Worm (Caenorhabditis elegans) whole organism, L1 larva: ENCODE data around the gene F44A6.3.

ENCODE experiments used
- C04F5.9 ChIP-seq: sonication (generic microtip); optimal IDR thresholded peaks from 2 replicates; lab custom pipeline; 2016; ENCODE audit warnings: missing genetic modification characterization, missing compliant biosample characterization
- C34B4.2 ChIP-seq: sonication (generic microtip); optimal IDR thresholded peaks from 2 replicates; lab custom pipeline; 2017; ENCODE audit warnings: mild to moderate bottlenecking, missing genetic modification characterization, missing compliant biosample characterization
- F16B12.6 ChIP-seq: fragments of 150-350 bp; optimal IDR thresholded peaks from 2 replicates; lab custom pipeline; 2014; ENCODE audit warnings: missing biosample characterization, missing genetic modification characterization
- aly-2 ChIP-seq: fragments of 150-350 bp; optimal IDR thresholded peaks from 2 replicates; lab custom pipeline; 2014; ENCODE audit warnings: missing biosample characterization, missing genetic modification characterization
- blmp-1 ChIP-seq: fragments of 150-350 bp; optimal IDR thresholded peaks from 2 replicates; lab custom pipeline; 2014; ENCODE audit warnings: missing biosample characterization, missing genetic modification characterization
- ceh-82 ChIP-seq, 3 experiments: fragments of 150-350 bp in 1 of 3; sonication (generic microtip) in 2 of 3; optimal IDR thresholded peaks; 2 replicates each; lab custom pipeline; 2014 to 2017; ENCODE audit warnings: missing biosample characterization in 3 of 3, missing genetic modification characterization in 3 of 3
- ceh-88 ChIP-seq: fragments of 200-800 bp; sonication (Bioruptor generic); IDR thresholded peaks from 2 replicates; pipeline ENCODE4 v1.3.6; 2022; ENCODE audit warnings: missing genetic modification characterization, missing compliant biosample characterization
- dpl-1 ChIP-seq, 3 experiments: fragments of 150-350 bp in 2 of 3; sonication (generic microtip) in 1 of 3; optimal IDR thresholded peaks; 2 replicates each; lab custom pipeline; 2014 to 2017; ENCODE audit warnings: missing biosample characterization in 3 of 3, missing genetic modification characterization in 3 of 3, missing genetic modification reagents in 3 of 3
- dsc-1 ChIP-seq: sonication (generic microtip); optimal IDR thresholded peaks from 2 replicates; lab custom pipeline; 2016; ENCODE audit warnings: mild to moderate bottlenecking, missing genetic modification characterization, missing compliant biosample characterization
- efl-1 ChIP-seq, 4 experiments: fragments of 150-350 bp; optimal IDR thresholded peaks in 3 of 4; peaks in 1 of 4; 1 replicate in 1 of 4; 2 replicates in 3 of 4; lab custom pipeline; 2014; ENCODE audit warnings: missing biosample characterization in 2 of 4, missing genetic modification characterization in 2 of 4, missing genetic modification reagents in 2 of 4
- efl-3 ChIP-seq: fragments of 200-800 bp; sonication (Bioruptor generic); optimal IDR thresholded peaks from 2 replicates; lab custom pipeline; 2018; ENCODE audit warnings: mild to moderate bottlenecking, missing genetic modification characterization, missing compliant biosample characterization
- egl-13 ChIP-seq: sonication (generic microtip); optimal IDR thresholded peaks from 2 replicates; lab custom pipeline; 2016; ENCODE audit warnings: missing genotype, missing genetic modification reagents, missing genetic modification characterization, missing compliant biosample characterization
- elt-3 ChIP-seq, 6 experiments: fragments of 150-350 bp in 1 of 6; sonication (generic microtip); optimal IDR thresholded peaks; 2 replicates each; lab custom pipeline; 2017 to 2018; ENCODE audit warnings: missing biosample characterization in 6 of 6, missing genetic modification characterization in 6 of 6, inconsistent platforms in 1 of 6
- ets-5 ChIP-seq: fragments of 200-800 bp; sonication (Bioruptor generic); IDR thresholded peaks from 2 replicates; pipeline ENCODE4 v1.3.6; 2022; ENCODE audit warnings: missing genetic modification characterization, missing compliant biosample characterization
- fkh-10 ChIP-seq: sonication (generic microtip); optimal IDR thresholded peaks from 2 replicates; lab custom pipeline; 2017; ENCODE audit warnings: missing biosample characterization, missing genetic modification reagents, missing genetic modification characterization
- fos-1 ChIP-seq: fragments of 150-350 bp; optimal IDR thresholded peaks from 2 replicates; lab custom pipeline; 2014; ENCODE audit warnings: missing biosample characterization, missing genetic modification characterization
- hlh-4 ChIP-seq: sonication (generic microtip); optimal IDR thresholded peaks from 2 replicates; lab custom pipeline; 2016; ENCODE audit warnings: mild to moderate bottlenecking, missing genetic modification characterization, missing compliant biosample characterization
- hpl-2 ChIP-seq: fragments of 150-350 bp; optimal IDR thresholded peaks from 2 replicates; lab custom pipeline; 2014; ENCODE audit warnings: missing biosample characterization, missing genetic modification reagents, missing genetic modification characterization
- isw-1 ChIP-seq: fragments of 200-800 bp; sonication (Bioruptor generic); IDR thresholded peaks from 2 replicates; pipeline ENCODE4 v1.3.6; 2022; ENCODE audit warnings: missing genetic modification characterization, missing compliant biosample characterization
- jun-1 ChIP-seq: fragments of 150-350 bp; optimal IDR thresholded peaks from 2 replicates; lab custom pipeline; 2014; ENCODE audit warnings: missing biosample characterization, missing genetic modification reagents, missing genetic modification characterization
- lin-39 ChIP-seq: fragments of 150-350 bp; optimal IDR thresholded peaks from 2 replicates; lab custom pipeline; 2014; ENCODE audit warnings: missing biosample characterization, missing genetic modification reagents, missing genetic modification characterization
- mab-9 ChIP-seq: fragments of 200-800 bp; sonication (Bioruptor generic); IDR thresholded peaks from 2 replicates; pipeline ENCODE4 v1.3.6; 2022; ENCODE audit warnings: missing genetic modification reagents, missing genetic modification characterization, missing compliant biosample characterization
- mdl-1 ChIP-seq, 2 experiments: fragments of 150-350 bp; optimal IDR thresholded peaks; 2 replicates each; lab custom pipeline; 2014 to 2017; ENCODE audit warnings: missing biosample characterization in 2 of 2, missing genetic modification characterization in 2 of 2, inconsistent platforms in 1 of 2
- nhr-19 ChIP-seq: fragments of 200-800 bp; sonication (Bioruptor generic); conservative IDR thresholded peaks from 2 replicates; pipeline ENCODE4 v1.3.6; 2022; ENCODE audit warnings: missing genetic modification characterization, missing compliant biosample characterization
- nhr-47 ChIP-seq: sonication (generic microtip); optimal IDR thresholded peaks from 2 replicates; lab custom pipeline; 2016; ENCODE audit warnings: mild to moderate bottlenecking, missing genetic modification characterization, moderate library complexity, missing compliant biosample characterization
- nhr-76 ChIP-seq: sonication (generic microtip); optimal IDR thresholded peaks from 2 replicates; lab custom pipeline; 2017; ENCODE audit warnings: missing biosample characterization, missing genetic modification characterization
- pag-3 ChIP-seq: sonication (generic microtip); optimal IDR thresholded peaks from 2 replicates; lab custom pipeline; 2017; ENCODE audit warnings: missing genetic modification characterization, mild to moderate bottlenecking, missing compliant biosample characterization, antibody characterized with exemption, borderline replicate concordance; ENCODE audit not compliant: insufficient read depth
- snpc-4 ChIP-seq: fragments of 150-350 bp; optimal IDR thresholded peaks from 2 replicates; lab custom pipeline; 2014; ENCODE audit warnings: missing biosample characterization, missing genetic modification characterization
- snu-23 ChIP-seq: sonication (generic microtip); optimal IDR thresholded peaks from 2 replicates; lab custom pipeline; 2016; ENCODE audit warnings: missing genetic modification characterization, missing compliant biosample characterization
- sup-37 ChIP-seq: fragments of 200-800 bp; sonication (Bioruptor generic); optimal IDR thresholded peaks from 2 replicates; lab custom pipeline; 2018; ENCODE audit warnings: mild to moderate bottlenecking, missing genetic modification characterization, missing compliant biosample characterization
- tbx-2 ChIP-seq: sonication (generic microtip); optimal IDR thresholded peaks from 2 replicates; lab custom pipeline; 2016; ENCODE audit warnings: missing genetic modification characterization, missing compliant biosample characterization
- tlp-1 ChIP-seq: fragments of 150-350 bp; optimal IDR thresholded peaks from 2 replicates; lab custom pipeline; 2014; ENCODE audit warnings: missing biosample characterization, missing genetic modification characterization
- unc-62 ChIP-seq: fragments of 150-350 bp; optimal IDR thresholded peaks from 2 replicates; lab custom pipeline; 2014; ENCODE audit warnings: missing biosample characterization, missing genetic modification reagents, missing genetic modification characterization
- zag-1 ChIP-seq: fragments of 150-350 bp; optimal IDR thresholded peaks from 2 replicates; lab custom pipeline; 2014; ENCODE audit warnings: missing biosample characterization, missing genetic modification characterization
- zip-4 ChIP-seq: fragments of 200-800 bp; sonication (Bioruptor generic); optimal IDR thresholded peaks from 2 replicates; lab custom pipeline; 2018; ENCODE audit warnings: mild to moderate bottlenecking, missing genetic modification characterization, moderate library complexity, missing compliant biosample characterization

The F44A6.3 gene

DNA sequence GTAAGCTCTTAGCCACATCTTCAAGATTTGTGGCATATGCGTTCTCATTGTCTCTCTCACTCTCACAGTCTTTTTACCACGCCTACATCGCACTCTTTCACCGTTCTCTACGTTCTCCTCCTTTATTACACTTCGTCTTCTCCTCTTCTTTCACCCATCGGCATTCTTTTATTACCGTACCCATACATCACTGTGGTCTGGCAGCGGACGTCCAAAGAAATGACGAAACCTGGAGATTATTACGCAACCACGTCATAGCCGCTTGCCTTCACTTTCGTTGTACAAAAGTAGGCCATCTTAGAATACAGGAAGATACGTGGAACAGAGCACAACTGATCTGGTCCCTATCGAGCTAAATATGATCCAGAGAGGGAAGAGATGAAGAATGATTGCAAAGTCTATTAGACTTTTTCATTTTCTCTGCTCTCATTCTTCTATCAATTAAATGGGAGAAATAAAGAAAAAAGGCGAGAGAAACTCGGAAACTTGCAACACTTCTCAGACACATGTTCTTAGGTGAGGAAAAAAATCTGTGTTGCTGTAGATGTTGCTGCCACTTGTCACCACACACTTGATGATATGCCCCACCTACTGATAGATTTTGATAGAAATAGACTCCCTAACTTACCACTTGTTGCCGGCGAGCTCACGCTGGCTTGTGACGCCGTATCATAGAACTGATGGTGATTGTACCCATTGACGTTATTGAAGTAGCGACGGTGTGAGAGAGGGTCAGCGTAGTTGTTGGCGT is 8.1 kb upstream of the F44A6.3 start (continued):
- TF ChIP-seq mdl-1 (tag; optimal IDR thresholded peaks at IDR 0.05; lab: Kevin White, UChicago) (no peak), elt-3 (tag; optimal IDR thresholded peaks at IDR 0.05; lab: Kevin White, UChicago) (no peak), pag-3 (tag; lab: Kevin White, UChicago) (no peak), sup-37 (GFP tag; lab: Kevin White, UChicago) (no peak), ceh-82 (tag; optimal IDR thresholded peaks at IDR 0.05; lab: Kevin White, UChicago) (no peak), ets-5 (GFP tag; lab: Robert Waterston, UW) (no peak), egl-13 (tag; lab: Kevin White, UChicago) (no peak), hlh-4 (no peak), isw-1 (GFP tag; lab: Robert Waterston, UW) (no peak), snu-23 (GFP tag; lab: Kevin White, UChicago) (peak; percentile 13), zag-1 (tag; lab: Kevin White, UChicago) (no peak), aly-2 (tag; lab: Kevin White, UChicago) (no peak), ceh-88 (no peak), efl-3 (GFP tag; lab: Kevin White, UChicago) (no peak), snpc-4 (tag; lab: Kevin White, UChicago) (no peak), fkh-10 (GFP tag; lab: Kevin White, UChicago) (no peak), jun-1 (no peak), C04F5.9 (tag; lab: Kevin White, UChicago) (no peak), hpl-2 (GFP tag; lab: Kevin White, UChicago) (no peak), tlp-1 (tag; lab: Kevin White, UChicago) (no peak), nhr-76 (no peak), nhr-19 (GFP tag; lab: Robert Waterston, UW) (no peak)
- TF ChIP-seq, all 84 proteins: peak for 7

DNA sequence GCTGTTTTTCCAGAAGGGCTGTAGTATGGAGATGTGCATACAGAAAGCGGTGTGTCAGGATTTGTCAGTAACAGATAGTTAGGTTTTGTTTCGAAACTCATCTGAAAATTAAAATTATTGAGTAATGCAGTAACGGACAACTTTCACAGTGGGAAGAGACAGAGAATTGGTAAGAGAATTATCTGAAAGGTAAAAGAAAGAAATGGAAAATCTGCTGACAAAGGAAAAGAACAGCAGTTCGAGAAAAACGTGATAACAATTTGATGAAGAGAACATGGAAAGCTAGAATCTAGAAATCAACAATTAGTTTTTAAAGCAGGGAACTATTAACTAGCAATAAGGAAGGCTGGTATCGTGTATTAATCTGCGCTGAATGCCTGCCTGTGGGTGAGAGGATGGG is 7.2 kb upstream of the F44A6.3 start, which contains the start of gene sex-1:
Gene sex-1 (minus strand): TSS at position 101 of the 400 bp plus-strand sequence.
- no peak for TF ChIP-seq egl-13 (tag; lab: Kevin White, UChicago)
- no peak for TF ChIP-seq fos-1 (tag; lab: Kevin White, UChicago)
- TF ChIP-seq lin-39 (tag; lab: Kevin White, UChicago) = no peak
- TF ChIP-seq dsc-1 (tag; lab: Kevin White, UChicago) = no peak
- no peak for TF ChIP-seq zip-4 (GFP tag; lab: Kevin White, UChicago)
- TF ChIP-seq unc-62 (GFP tag; lab: Kevin White, UChicago) = no peak
- no peak for TF ChIP-seq tbx-2
- TF ChIP-seq mab-9 (GFP tag; lab: Robert Waterston, UW) = no peak
- no peak for TF ChIP-seq dpl-1 (GFP tag; optimal IDR thresholded peaks at IDR 0.05; lab: Kevin White, UChicago)
- TF ChIP-seq F16B12.6 (tag; lab: Kevin White, UChicago) = no peak

DNA sequence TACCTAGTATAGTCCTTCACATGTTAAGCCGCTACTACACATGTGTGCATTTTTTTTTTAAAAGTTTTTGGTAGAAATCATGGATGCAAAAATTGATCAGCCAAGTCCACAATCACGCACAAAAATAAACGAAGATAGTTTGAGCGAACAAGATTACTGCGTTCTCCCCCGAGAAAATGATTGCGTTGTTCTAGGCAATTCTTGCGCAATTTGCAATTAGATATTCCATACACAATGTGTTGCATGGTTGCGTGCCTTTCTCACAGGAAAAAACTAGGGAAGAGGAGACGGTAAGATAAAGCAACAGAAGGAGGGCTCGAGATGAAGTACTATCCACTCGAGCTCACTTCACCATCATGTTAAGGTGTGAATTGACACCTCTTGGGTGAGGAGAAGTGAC is 6.6 kb upstream of the F44A6.3 start:
- TF ChIP-seq egl-13 (tag; lab: Kevin White, UChicago) = no peak
- no peak for TF ChIP-seq fos-1 (tag; lab: Kevin White, UChicago)
- no peak for TF ChIP-seq C34B4.2 (tag; lab: Kevin White, UChicago)
- TF ChIP-seq, all 84 proteins: peak for 0

DNA sequence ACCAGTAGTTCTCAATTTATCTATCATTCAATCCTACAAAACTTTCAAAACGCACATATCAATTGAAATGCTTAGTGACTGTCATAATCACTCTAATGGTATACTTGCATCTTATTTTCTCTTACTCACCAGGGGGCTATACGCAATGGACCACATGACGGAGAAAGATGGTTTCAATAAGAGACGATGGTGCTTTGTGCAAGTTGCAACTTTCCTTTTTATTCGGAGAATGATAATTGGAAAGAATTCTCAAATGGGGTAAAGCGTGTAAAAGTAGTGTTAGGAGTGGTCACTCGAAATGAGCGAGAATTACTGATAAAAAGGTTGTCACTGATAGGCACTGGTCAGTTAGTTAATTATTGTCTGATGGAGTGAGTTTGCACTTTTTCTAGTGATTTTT is 4.1 kb upstream of the F44A6.3 start:
- TF ChIP-seq dsc-1 (tag; lab: Kevin White, UChicago) (peak; percentile 51), F16B12.6 (tag; lab: Kevin White, UChicago) (no peak)
- TF ChIP-seq, all 84 proteins: peak for 1

DNA sequence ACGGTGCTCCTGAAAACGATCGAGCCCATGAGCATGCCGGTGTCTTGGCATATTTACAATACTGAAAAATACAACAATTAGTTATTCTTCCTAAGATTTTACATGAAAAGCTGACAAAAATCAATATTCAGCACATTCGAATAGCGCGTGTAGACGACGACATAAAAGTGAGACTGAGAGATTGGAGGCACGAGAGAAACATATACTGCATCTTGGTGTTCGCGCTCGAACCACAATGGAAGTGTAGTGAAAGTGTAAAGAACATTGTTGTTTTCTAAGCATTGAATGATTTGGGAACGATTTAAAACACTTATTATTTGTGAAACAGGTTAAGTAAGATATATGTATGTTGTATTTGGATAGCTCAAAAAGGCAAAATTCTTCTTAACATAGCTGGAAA is 2.9 kb downstream of the F44A6.3 start, which contains the start of gene F44A6.4:
Gene F44A6.4 (minus strand): TSS at position 67 of the 400 bp plus-strand sequence.
- peak; percentile 81 for TF ChIP-seq blmp-1 (tag; lab: Kevin White, UChicago)
- TF ChIP-seq efl-1 (optimal IDR thresholded peaks at IDR 0.05; lab: Kevin White, UChicago) = no peak
- peak in 1 of 2 experiments; percentile 45 for TF ChIP-seq efl-1 (GFP tag; optimal IDR thresholded peaks at IDR 0.05 in 1 of 2; lab: Kevin White, UChicago)
- no peak for TF ChIP-seq nhr-47 (tag; lab: Kevin White, UChicago)
